Fruit fly (Drosophila melanogaster) whole organism, wandering third instar larva: ENCODE measurements around the gene CG2694.

Experiments used
- Abd-B ChIP-seq: fragments of >200 bp; optimal IDR thresholded peaks from 2 replicates; lab custom pipeline; 2017; ENCODE audit warnings: missing biosample characterization, missing genetic modification characterization
- CG32264 ChIP-seq: fragments of 200-800 bp; sonication (Bioruptor generic); optimal IDR thresholded peaks from 2 replicates; lab custom pipeline; 2016; ENCODE audit warnings: missing biosample characterization, missing genetic modification characterization
- CG9705 ChIP-seq: fragments of 200-800 bp; sonication (Bioruptor generic); optimal IDR thresholded peaks from 2 replicates; lab custom pipeline; 2018; ENCODE audit warnings: missing biosample characterization, mild to moderate bottlenecking, missing genetic modification characterization
- CrebA ChIP-seq: fragments of 200-800 bp; sonication (Bioruptor generic); optimal IDR thresholded peaks from 2 replicates; lab custom pipeline; 2016; ENCODE audit warnings: missing biosample characterization, mild to moderate bottlenecking, missing genetic modification characterization, borderline replicate concordance
- Dfd ChIP-seq: fragments of >200 bp; optimal IDR thresholded peaks from 2 replicates; lab custom pipeline; 2017; ENCODE audit warnings: missing biosample characterization, missing genetic modification characterization
- Dif ChIP-seq: fragments of 200-275, 200-300 bp; sonication (Bioruptor generic); optimal IDR thresholded peaks from 2 replicates; lab custom pipeline; 2018; ENCODE audit warnings: missing biosample characterization, missing genetic modification characterization; ENCODE audit not compliant: partially characterized antibody
- GATAd ChIP-seq: sonication (Bioruptor generic); optimal IDR thresholded peaks from 2 replicates; lab custom pipeline; 2016; ENCODE audit warnings: missing biosample characterization, missing genetic modification characterization
- HLH106 ChIP-seq: fragments of 200-800 bp; optimal IDR thresholded peaks from 3 replicates; lab custom pipeline; 2019; ENCODE audit warnings: missing biosample characterization, mild to moderate bottlenecking, missing genetic modification characterization, moderate library complexity
- Hnf4 ChIP-seq: fragments of 200-800 bp; sonication (Bioruptor generic); optimal IDR thresholded peaks from 2 replicates; lab custom pipeline; 2016; ENCODE audit warnings: missing biosample characterization, mild to moderate bottlenecking, missing genetic modification characterization
- Hr78 ChIP-seq: fragments of >200 bp; optimal IDR thresholded peaks from 2 replicates; lab custom pipeline; 2017; ENCODE audit warnings: missing biosample characterization, missing genetic modification characterization
- Hr83 ChIP-seq: fragments of 200-300 bp; sonication (Bioruptor generic); optimal IDR thresholded peaks from 2 replicates; lab custom pipeline; 2016; ENCODE audit warnings: missing biosample characterization, mild to moderate bottlenecking, missing genetic modification characterization, moderate library complexity; ENCODE audit not compliant: poor library complexity, severe bottlenecking
- Jra ChIP-seq: sonication (Bioruptor generic); optimal IDR thresholded peaks from 2 replicates; lab custom pipeline; 2016; ENCODE audit warnings: missing biosample characterization, missing genetic modification characterization
- Mio ChIP-seq: sonication (Bioruptor generic); optimal IDR thresholded peaks from 2 replicates; lab custom pipeline; 2016; ENCODE audit warnings: missing biosample characterization, missing genetic modification characterization
- Myc ChIP-seq: fragments of >200 bp; optimal IDR thresholded peaks from 2 replicates; lab custom pipeline; 2017
- N ChIP-seq: fragments of >200 bp; optimal IDR thresholded peaks from 2 replicates; lab custom pipeline; 2018; ENCODE audit warnings: missing biosample characterization, missing external identifiers, missing genetic modification characterization
- OdsH ChIP-seq: fragments of 200-800 bp; sonication (Bioruptor generic); optimal IDR thresholded peaks from 2 replicates; lab custom pipeline; 2016; ENCODE audit warnings: missing biosample characterization, mild to moderate bottlenecking, missing genetic modification characterization
- Rel ChIP-seq, 2 experiments: fragments of 200-800 bp; sonication (Bioruptor generic) in 1 of 2; optimal IDR thresholded peaks; 2 replicates in 1 of 2; 3 replicates in 1 of 2; lab custom pipeline; 2016 to 2019; ENCODE audit warnings: mild to moderate bottlenecking in 2 of 2, missing biosample characterization in 2 of 2, missing genetic modification characterization in 2 of 2, moderate library complexity in 1 of 2
- Sp1 ChIP-seq: fragments of 200-800 bp; sonication (Bioruptor generic); optimal IDR thresholded peaks from 3 replicates; lab custom pipeline; 2019; ENCODE audit warnings: missing biosample characterization, mild to moderate bottlenecking, missing genetic modification characterization, moderate library complexity
- Vsx2 ChIP-seq: fragments of 200-300, 225-300 bp; sonication (Bioruptor generic); optimal IDR thresholded peaks from 2 replicates; lab custom pipeline; 2018; ENCODE audit warnings: missing biosample characterization, missing genetic modification characterization; ENCODE audit not compliant: partially characterized antibody
- br ChIP-seq: fragments of 200-800 bp; sonication (Bioruptor generic); optimal IDR thresholded peaks from 2 replicates; lab custom pipeline; 2016; ENCODE audit warnings: missing biosample characterization, missing genetic modification characterization
- brk ChIP-seq: fragments of 200-800 bp; sonication (Bioruptor generic); optimal IDR thresholded peaks from 2 replicates; lab custom pipeline; 2016; ENCODE audit warnings: missing biosample characterization, mild to moderate bottlenecking, missing genetic modification characterization
- dl ChIP-seq, 2 experiments: fragments of 175-275, 200-275 bp in 1 of 2; fragments of 200-275 bp in 1 of 2; sonication (Bioruptor generic); optimal IDR thresholded peaks; lab custom pipeline; 2018; ENCODE audit warnings: mild to moderate bottlenecking in 2 of 2, missing biosample characterization in 2 of 2, missing genetic modification characterization in 2 of 2, moderate library complexity in 2 of 2; ENCODE audit not compliant: partially characterized antibody in 2 of 2, insufficient read depth in 1 of 2
- dmrt93B ChIP-seq: fragments of 200-800 bp; sonication (Bioruptor generic); optimal IDR thresholded peaks from 2 replicates; lab custom pipeline; 2018; ENCODE audit warnings: missing biosample characterization, mild to moderate bottlenecking, missing genetic modification characterization
- dsf ChIP-seq: sonication (Bioruptor generic); optimal IDR thresholded peaks from 2 replicates; lab custom pipeline; 2016; ENCODE audit warnings: missing biosample characterization, missing genetic modification characterization, borderline replicate concordance
- ey ChIP-seq: fragments of 200-800 bp; sonication (Bioruptor generic); optimal IDR thresholded peaks from 2 replicates; lab custom pipeline; 2016; ENCODE audit warnings: missing biosample characterization, missing genetic modification characterization
- foxo ChIP-seq, 2 experiments: fragments of 200-800 bp; sonication (Bioruptor generic); optimal IDR thresholded peaks; 2 replicates in 1 of 2; 3 replicates in 1 of 2; lab custom pipeline; 2016 to 2017; ENCODE audit warnings: missing biosample characterization in 2 of 2, missing genetic modification characterization in 2 of 2
- fru ChIP-seq: fragments of 200-800 bp; sonication (Bioruptor generic); optimal IDR thresholded peaks from 3 replicates; lab custom pipeline; 2016; ENCODE audit warnings: missing biosample characterization, mild to moderate bottlenecking, missing genetic modification characterization
- h ChIP-seq: fragments of 200-800 bp; sonication (Bioruptor generic); optimal IDR thresholded peaks from 3 replicates; lab custom pipeline; 2016; ENCODE audit warnings: missing biosample characterization, mild to moderate bottlenecking, missing genetic modification characterization
- jim ChIP-seq: fragments of 175-275, 200-325 bp; sonication (Bioruptor generic); optimal IDR thresholded peaks from 2 replicates; lab custom pipeline; 2016; ENCODE audit warnings: missing biosample characterization, mild to moderate bottlenecking, missing genetic modification characterization
- lola ChIP-seq: fragments of >200 bp; optimal IDR thresholded peaks from 2 replicates; lab custom pipeline; 2017; ENCODE audit warnings: missing biosample characterization, missing genetic modification characterization
- pan ChIP-seq: fragments of >200 bp; optimal IDR thresholded peaks from 2 replicates; lab custom pipeline; 2017
- psq ChIP-seq: fragments of 200-800 bp; sonication (Bioruptor generic); optimal IDR thresholded peaks from 3 replicates; lab custom pipeline; 2017; ENCODE audit warnings: missing biosample characterization, mild to moderate bottlenecking, missing genetic modification characterization, moderate library complexity
- rgr ChIP-seq: fragments of 200-800 bp; sonication (Bioruptor generic); optimal IDR thresholded peaks from 3 replicates; lab custom pipeline; 2016; ENCODE audit warnings: missing biosample characterization, mild to moderate bottlenecking, missing genetic modification characterization
- sage ChIP-seq: fragments of 200-800 bp; sonication (Bioruptor generic); optimal IDR thresholded peaks from 2 replicates; lab custom pipeline; 2016; ENCODE audit warnings: missing biosample characterization, mild to moderate bottlenecking, missing genetic modification characterization
- sv ChIP-seq: fragments of 200-800 bp; sonication (Bioruptor generic); optimal IDR thresholded peaks from 3 replicates; lab custom pipeline; 2016; ENCODE audit warnings: missing biosample characterization, missing genetic modification characterization
- tai ChIP-seq: sonication (Bioruptor generic); optimal IDR thresholded peaks from 2 replicates; lab custom pipeline; 2016; ENCODE audit warnings: missing biosample characterization, missing genetic modification characterization
- usp ChIP-seq: fragments of >200 bp; optimal IDR thresholded peaks from 2 replicates; lab custom pipeline; 2017; ENCODE audit warnings: missing biosample characterization, missing genetic modification characterization
- woc ChIP-seq: sonication (Bioruptor generic); optimal IDR thresholded peaks from 2 replicates; lab custom pipeline; 2016; ENCODE audit warnings: missing biosample characterization, mild to moderate bottlenecking, missing genetic modification characterization

CG2694 gene

DNA sequence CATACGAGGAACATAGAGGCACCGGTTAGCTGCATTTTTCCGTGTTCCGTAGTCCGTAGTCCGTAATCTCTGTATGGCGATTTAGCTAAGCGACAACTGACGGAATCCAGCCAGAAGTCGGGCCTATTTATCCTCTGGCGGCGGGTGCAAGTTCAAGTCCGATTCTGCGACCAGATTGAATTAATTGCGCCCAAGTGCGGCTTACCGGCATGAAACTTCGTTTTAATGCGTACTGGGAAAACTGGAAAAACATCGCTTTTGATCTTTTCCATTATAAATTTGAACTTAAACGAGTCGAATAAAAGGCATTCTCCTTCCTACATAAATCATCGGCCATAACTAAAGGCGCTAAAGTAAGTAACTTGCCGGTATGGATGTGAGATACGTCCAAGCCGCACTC, 20.1 kb upstream of the CG2694 start, which contains the start of gene dyw:
dyw (minus strand) TSS at position 101 of the 400 bp plus-strand sequence.
- TF ChIP-seq br: no peak
- TF ChIP-seq Rel (GFP tag; optimal IDR thresholded peaks at IDR 0.05; lab: Kevin White, UChicago): no peak
- TF ChIP-seq Rel (tag; optimal IDR thresholded peaks at IDR 0.05; lab: Kevin White, UChicago): no peak
- TF ChIP-seq Myc (lab: Kevin White, UChicago): no peak
- TF ChIP-seq dl (GFP tag; optimal IDR thresholded peaks at IDR 0.05; lab: Kevin White, UChicago; ENCODE audit: insufficient read depth in 1 of 2, partially characterized antibody in 2 of 2): no peak
- TF ChIP-seq woc (GFP tag; lab: Kevin White, UChicago): no peak
- TF ChIP-seq dmrt93B: no peak
- no peak for TF ChIP-seq sage
- no peak for TF ChIP-seq CrebA
- no peak for TF ChIP-seq h (GFP tag; lab: Kevin White, UChicago)
- TF ChIP-seq fru: no peak
- TF ChIP-seq dsf: no peak
- TF ChIP-seq Hr83: no peak
- no peak for TF ChIP-seq OdsH (GFP tag; lab: Kevin White, UChicago)
- no peak for TF ChIP-seq sv (GFP tag; lab: Kevin White, UChicago)

DNA sequence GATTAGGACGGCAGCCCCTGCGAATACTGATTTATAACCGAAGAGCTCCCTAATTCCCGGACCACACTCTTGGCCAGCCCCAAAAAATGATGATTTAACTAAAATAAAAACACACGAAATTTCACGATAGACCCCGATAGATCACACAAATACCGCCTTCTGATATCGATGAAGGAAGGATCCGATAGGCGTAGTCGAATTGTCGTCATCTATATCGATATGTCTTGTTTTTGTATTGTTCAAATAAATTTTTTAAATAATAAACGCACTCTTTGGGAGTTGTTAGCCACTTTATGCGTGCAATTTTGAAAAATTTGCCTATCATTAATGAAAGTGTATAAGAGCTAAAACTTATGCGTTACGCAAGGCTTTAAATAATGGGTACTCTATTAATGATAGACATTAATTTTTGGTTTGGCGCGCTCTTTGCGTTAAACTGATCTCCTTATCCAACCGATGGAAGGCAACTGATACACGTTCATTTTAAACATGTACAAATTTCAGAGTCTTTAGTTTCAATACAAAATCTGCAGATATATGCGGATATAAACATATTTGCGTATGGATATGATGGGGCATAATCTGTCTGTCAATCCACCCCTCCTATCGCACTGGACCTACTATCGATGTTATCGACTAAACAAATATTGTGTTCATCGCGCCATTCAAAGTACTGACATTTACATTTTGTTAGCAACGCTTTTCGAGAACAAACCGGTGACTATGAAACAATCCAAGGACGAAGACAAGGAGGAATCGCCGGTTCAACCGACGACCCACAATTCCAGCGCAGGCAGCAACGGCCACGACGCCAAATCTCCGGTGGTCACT, 15.6 kb upstream of the CG2694 start, which contains the start of the genes Spg7 and Lint-O:
Spg7 (minus strand) TSS at position 148 of the 831 bp plus-strand sequence.
Lint-O (plus strand) TSS at position 638 of the 831 bp plus-strand sequence.
- TF ChIP-seq GATAd (GFP tag; lab: Kevin White, UChicago): no peak
- no peak for TF ChIP-seq fru
- TF ChIP-seq psq: no peak
- TF ChIP-seq Hr83: no peak
- no peak for TF ChIP-seq Hr78
- TF ChIP-seq foxo (GFP tag; optimal IDR thresholded peaks at IDR 0.05; lab: Kevin White, UChicago): no peak
- no peak for TF ChIP-seq woc (GFP tag; lab: Kevin White, UChicago)
- TF ChIP-seq OdsH (GFP tag; lab: Kevin White, UChicago): no peak
- no peak for TF ChIP-seq h (GFP tag; lab: Kevin White, UChicago)
- TF ChIP-seq dl (GFP tag; optimal IDR thresholded peaks at IDR 0.05; lab: Kevin White, UChicago; ENCODE audit: insufficient read depth in 1 of 2, partially characterized antibody in 2 of 2): no peak
- TF ChIP-seq usp (GFP tag; lab: Kevin White, UChicago): no peak
- no peak for TF ChIP-seq rgr
- TF ChIP-seq, all 38 proteins: peak for 0

DNA sequence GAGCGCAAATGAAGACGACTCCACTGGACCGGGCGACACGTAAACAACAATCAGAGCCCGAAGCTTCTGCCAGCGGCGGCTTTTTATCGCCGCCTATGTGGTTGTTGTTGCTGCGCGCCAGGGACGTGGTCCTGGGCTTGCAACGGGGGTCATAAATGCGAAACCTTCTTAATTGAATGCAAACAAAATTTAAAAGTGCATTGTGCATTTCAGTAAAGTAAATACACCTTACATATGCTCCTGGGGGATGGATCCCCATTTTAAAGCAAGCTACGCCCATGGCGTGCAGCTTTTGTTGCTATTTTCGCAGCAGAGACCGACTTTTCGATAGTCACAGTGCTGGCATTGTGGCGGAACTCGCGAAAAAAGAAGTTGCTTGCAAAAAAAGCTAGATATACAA, 10.2 kb upstream of the CG2694 start, which contains the start of gene Ugalt:
Ugalt (minus strand) TSS at position 160 of the 400 bp plus-strand sequence.
- no peak for TF ChIP-seq brk (GFP tag; lab: Kevin White, UChicago)
- no peak for TF ChIP-seq Hr78
- peak; percentile 100 for TF ChIP-seq rgr
- peak; percentile 100 for TF ChIP-seq Jra (GFP tag; lab: Kevin White, UChicago)
- TF ChIP-seq GATAd (GFP tag; lab: Kevin White, UChicago): peak; percentile 100
- peak; percentile 100 for TF ChIP-seq CG32264
- TF ChIP-seq ey (GFP tag; lab: Kevin White, UChicago): peak; percentile 100
- peak; percentile 100 for TF ChIP-seq br
- TF ChIP-seq lola (GFP tag; lab: Kevin White, UChicago): no peak
- TF ChIP-seq foxo (GFP tag; optimal IDR thresholded peaks at IDR 0.05; lab: Kevin White, UChicago): peak; percentile 100
- TF ChIP-seq OdsH (GFP tag; lab: Kevin White, UChicago): peak; percentile 100
- peak; percentile 100 for TF ChIP-seq psq
- peak; percentile 100 for TF ChIP-seq Hnf4 (GFP tag; lab: Kevin White, UChicago)
- TF ChIP-seq CG9705: peak; percentile 100
- TF ChIP-seq CrebA: no peak
- no peak for TF ChIP-seq dl (GFP tag; optimal IDR thresholded peaks at IDR 0.05; lab: Kevin White, UChicago; ENCODE audit: insufficient read depth in 1 of 2, partially characterized antibody in 2 of 2)
- TF ChIP-seq h (GFP tag; lab: Kevin White, UChicago): peak; percentile 100
- peak; percentile 100 for TF ChIP-seq fru
- TF ChIP-seq Mio (GFP tag; lab: Kevin White, UChicago): peak; percentile 99
- TF ChIP-seq Myc (lab: Kevin White, UChicago): no peak
- TF ChIP-seq tai (GFP tag; lab: Kevin White, UChicago): no peak
- TF ChIP-seq pan (lab: Kevin White, UChicago): no peak
- TF ChIP-seq dmrt93B: peak; percentile 100
- TF ChIP-seq jim (GFP tag; lab: Kevin White, UChicago): peak; percentile 99
- TF ChIP-seq sage: peak; percentile 100
- peak; percentile 53 for TF ChIP-seq usp (GFP tag; lab: Kevin White, UChicago)
- peak; percentile 97 for TF ChIP-seq Dfd
- no peak for TF ChIP-seq N (GFP tag; lab: Kevin White, UChicago)
- TF ChIP-seq Vsx2: no peak
- no peak for TF ChIP-seq Dif (GFP tag; lab: Kevin White, UChicago)
- TF ChIP-seq Rel (GFP tag; optimal IDR thresholded peaks at IDR 0.05; lab: Kevin White, UChicago): peak; percentile 100
- TF ChIP-seq Rel (tag; optimal IDR thresholded peaks at IDR 0.05; lab: Kevin White, UChicago): peak; percentile 99
- peak; percentile 100 for TF ChIP-seq Sp1 (GFP tag; lab: Kevin White, UChicago)
- peak; percentile 99 for TF ChIP-seq dsf
- TF ChIP-seq woc (GFP tag; lab: Kevin White, UChicago): peak; percentile 100
- peak; percentile 100 for TF ChIP-seq HLH106 (tag; lab: Kevin White, UChicago)
- TF ChIP-seq sv (GFP tag; lab: Kevin White, UChicago): peak; percentile 100
- peak; percentile 100 for TF ChIP-seq Hr83
- TF ChIP-seq Abd-B (GFP tag; lab: Kevin White, UChicago): no peak
